Worm (Caenorhabditis elegans) whole organism, early embryonic: ENCODE results near the gene nbet-1.
"Not testable (repeated sequence)": the region's sequence is repeated elsewhere in the genome, so short reads cannot be mapped to it uniquely, and the experiment has no call there.

Experiments used
- ama-1 ChIP-seq: fragments of 150-350 bp; optimal IDR thresholded peaks from 2 replicates; lab custom pipeline; 2014
- tbx-37 ChIP-seq: fragments of 200-800 bp; sonication (Bioruptor generic); conservative IDR thresholded peaks from 2 replicates; pipeline ENCODE4 v1.3.6; 2022; ENCODE audit warnings: missing genetic modification reagents, missing genetic modification characterization, missing compliant biosample characterization

ce11 chrIV:5258385-5258784, 49.1 kb downstream of the nbet-1 start, which contains the start of gene ttbk-2.1:
- TF ChIP-seq tbx-37 (GFP tag; lab: Robert Waterston, UW); ama-1 (lab: Kevin White, UChicago): not testable (repeated sequence)
